Fruit fly (Drosophila melanogaster): ENCODE results near the gene drl.
A peak's percentile ranks its signal among the peaks of the same experiment; 100 is the strongest.

drl gene

DNA sequence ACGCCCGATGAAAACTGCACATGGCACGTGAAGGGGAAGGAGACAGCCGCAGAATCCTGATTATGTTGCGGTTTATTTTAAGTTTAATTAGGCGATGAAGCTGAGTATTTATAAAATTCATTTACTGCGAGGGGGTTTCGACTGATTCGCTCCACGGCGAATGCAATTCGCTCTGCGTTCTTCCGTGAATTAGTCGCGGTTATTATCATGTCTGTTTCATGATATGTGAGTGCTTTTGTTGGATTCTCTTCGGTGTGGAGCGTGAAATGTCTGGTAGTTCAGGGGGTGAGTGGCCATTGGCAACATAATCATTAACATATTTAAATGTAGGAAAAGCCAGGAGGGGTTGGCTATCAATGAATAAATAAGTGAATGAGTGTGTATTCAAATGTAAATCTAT is 8.3 kb downstream of the drl start:
- no peak for TF ChIP-seq Myc (optimal IDR thresholded peaks at IDR 0.05)
- TF ChIP-seq dsf (GFP tag; optimal IDR thresholded peaks at IDR 0.05; ENCODE audit: borderline replicate concordance), result no peak
- TF ChIP-seq lola (GFP tag; optimal IDR thresholded peaks at IDR 0.05), result no peak
- TF ChIP-seq HLH106 (tag; optimal IDR thresholded peaks at IDR 0.05), result no peak
- TF ChIP-seq woc (GFP tag; optimal IDR thresholded peaks at IDR 0.05), result no peak
- no peak for TF ChIP-seq jim (GFP tag; optimal IDR thresholded peaks at IDR 0.05)
- TF ChIP-seq usp (GFP tag; optimal IDR thresholded peaks at IDR 0.05), result no peak
- no peak for TF ChIP-seq rgr (GFP tag; optimal IDR thresholded peaks at IDR 0.05)
- TF ChIP-seq tai (GFP tag; optimal IDR thresholded peaks at IDR 0.05), result no peak
- TF ChIP-seq dmrt93B (GFP tag; optimal IDR thresholded peaks at IDR 0.05), result no peak
- no peak for TF ChIP-seq br (GFP tag; optimal IDR thresholded peaks at IDR 0.05)
- TF ChIP-seq Jra (GFP tag; optimal IDR thresholded peaks at IDR 0.05), result no peak
- no peak for TF ChIP-seq Hr83 (GFP tag; optimal IDR thresholded peaks at IDR 0.05; ENCODE audit: poor library complexity, severe bottlenecking)
- no peak for TF ChIP-seq psq (GFP tag; optimal IDR thresholded peaks at IDR 0.05)
- no peak for TF ChIP-seq GATAd (GFP tag; optimal IDR thresholded peaks at IDR 0.05)
- TF ChIP-seq Vsx2 (GFP tag; optimal IDR thresholded peaks at IDR 0.05; ENCODE audit: partially characterized antibody), result no peak
- TF ChIP-seq dl (GFP tag; optimal IDR thresholded peaks at IDR 0.05; ENCODE audit: insufficient read depth in 1 of 2, partially characterized antibody in 2 of 2), result no peak

- TF ChIP-seq HLH106 (tag; optimal IDR thresholded peaks at IDR 0.05) (peak; percentile 7), usp (GFP tag; optimal IDR thresholded peaks at IDR 0.05) (no peak), Sp1 (GFP tag; optimal IDR thresholded peaks at IDR 0.05) (no peak), jim (GFP tag; optimal IDR thresholded peaks at IDR 0.05) (no peak), Mio (GFP tag; optimal IDR thresholded peaks at IDR 0.05) (no peak), ey (GFP tag; optimal IDR thresholded peaks at IDR 0.05) (peak; percentile 43), Hnf4 (GFP tag; optimal IDR thresholded peaks at IDR 0.05) (peak; percentile 33), CG32264 (GFP tag; optimal IDR thresholded peaks at IDR 0.05) (no peak), foxo (GFP tag; optimal IDR thresholded peaks at IDR 0.05) (peak in 1 of 2 experiments; percentile 60), Abd-B (GFP tag; optimal IDR thresholded peaks at IDR 0.05) (no peak), woc (GFP tag; optimal IDR thresholded peaks at IDR 0.05) (peak; percentile 9), fru (GFP tag; optimal IDR thresholded peaks at IDR 0.05) (peak; percentile 19), h (GFP tag; optimal IDR thresholded peaks at IDR 0.05) (peak; percentile 27), Vsx2 (GFP tag; optimal IDR thresholded peaks at IDR 0.05; ENCODE audit: partially characterized antibody) (no peak), OdsH (GFP tag; optimal IDR thresholded peaks at IDR 0.05) (peak; percentile 32), Hr83 (GFP tag; optimal IDR thresholded peaks at IDR 0.05; ENCODE audit: poor library complexity, severe bottlenecking) (no peak)
These were observed 10.1 kb downstream of the drl start for dm6 chr2L:19200211-19200610.

DNA sequence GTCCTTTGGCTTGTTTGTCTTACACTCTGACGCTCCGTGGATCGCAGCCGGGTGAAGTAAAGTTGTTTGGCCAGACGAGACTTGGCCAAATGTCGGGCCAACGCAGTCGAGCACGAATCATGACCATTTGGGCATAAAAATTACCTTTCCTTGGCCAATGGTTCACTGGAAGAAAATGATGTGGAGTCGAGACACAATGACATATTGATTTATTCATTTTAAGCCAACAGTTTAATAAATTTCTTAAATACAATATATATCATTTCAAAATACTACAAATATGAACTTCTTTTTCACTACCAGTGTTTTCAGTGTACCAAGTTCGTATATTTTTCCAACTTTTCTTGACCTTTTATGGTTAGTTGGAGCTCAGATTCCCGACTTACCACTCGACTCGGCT is 11.7 kb downstream of the drl start:
- TF ChIP-seq rgr (GFP tag; optimal IDR thresholded peaks at IDR 0.05) (peak; percentile 71), dsf (GFP tag; optimal IDR thresholded peaks at IDR 0.05; ENCODE audit: borderline replicate concordance) (no peak), ey (GFP tag; optimal IDR thresholded peaks at IDR 0.05) (peak; percentile 68), OdsH (GFP tag; optimal IDR thresholded peaks at IDR 0.05) (peak; percentile 67), Dfd (GFP tag; optimal IDR thresholded peaks at IDR 0.05) (no peak), CrebA (GFP tag; optimal IDR thresholded peaks at IDR 0.05; ENCODE audit: borderline replicate concordance) (peak; percentile 22), jim (GFP tag; optimal IDR thresholded peaks at IDR 0.05) (no peak), Mio (GFP tag; optimal IDR thresholded peaks at IDR 0.05) (no peak), Rel (GFP tag; optimal IDR thresholded peaks at IDR 0.05) (peak; percentile 27), Rel (tag; optimal IDR thresholded peaks at IDR 0.05) (no peak), Jra (GFP tag; optimal IDR thresholded peaks at IDR 0.05) (peak; percentile 36), tai (GFP tag; optimal IDR thresholded peaks at IDR 0.05) (no peak), Dif (GFP tag; optimal IDR thresholded peaks at IDR 0.05; ENCODE audit: partially characterized antibody) (no peak), Sp1 (GFP tag; optimal IDR thresholded peaks at IDR 0.05) (peak; percentile 65), usp (GFP tag; optimal IDR thresholded peaks at IDR 0.05) (no peak), Hr83 (GFP tag; optimal IDR thresholded peaks at IDR 0.05; ENCODE audit: poor library complexity, severe bottlenecking) (no peak), lola (GFP tag; optimal IDR thresholded peaks at IDR 0.05) (no peak), N (GFP tag; optimal IDR thresholded peaks at IDR 0.05) (no peak), CG32264 (GFP tag; optimal IDR thresholded peaks at IDR 0.05) (no peak), dl (GFP tag; optimal IDR thresholded peaks at IDR 0.05; ENCODE audit: insufficient read depth in 1 of 2, partially characterized antibody in 2 of 2) (no peak), GATAd (GFP tag; optimal IDR thresholded peaks at IDR 0.05) (no peak), brk (GFP tag; optimal IDR thresholded peaks at IDR 0.05) (peak; percentile 53), CG9705 (GFP tag; optimal IDR thresholded peaks at IDR 0.05) (peak; percentile 12), Abd-B (GFP tag; optimal IDR thresholded peaks at IDR 0.05) (no peak), Vsx2 (GFP tag; optimal IDR thresholded peaks at IDR 0.05; ENCODE audit: partially characterized antibody) (no peak), sage (GFP tag; optimal IDR thresholded peaks at IDR 0.05) (peak; percentile 64), HLH106 (tag; optimal IDR thresholded peaks at IDR 0.05) (peak; percentile 70), dmrt93B (GFP tag; optimal IDR thresholded peaks at IDR 0.05) (peak; percentile 22), foxo (GFP tag; optimal IDR thresholded peaks at IDR 0.05) (peak in 1 of 2 experiments; percentile 75), woc (GFP tag; optimal IDR thresholded peaks at IDR 0.05) (peak; percentile 51), br (GFP tag; optimal IDR thresholded peaks at IDR 0.05) (peak; percentile 49), Hnf4 (GFP tag; optimal IDR thresholded peaks at IDR 0.05) (peak; percentile 60), Myc (optimal IDR thresholded peaks at IDR 0.05) (no peak), psq (GFP tag; optimal IDR thresholded peaks at IDR 0.05) (peak; percentile 55), Hr78 (GFP tag; optimal IDR thresholded peaks at IDR 0.05) (no peak), sv (GFP tag; optimal IDR thresholded peaks at IDR 0.05) (no peak), h (GFP tag; optimal IDR thresholded peaks at IDR 0.05) (peak; percentile 80), fru (GFP tag; optimal IDR thresholded peaks at IDR 0.05) (peak; percentile 75), pan (optimal IDR thresholded peaks at IDR 0.05) (no peak)
